Worm (Caenorhabditis elegans) whole organism, young adult: ENCODE results near the gene nstp-5.

Experiments
- B0336.3 ChIP-seq: fragments of 200-800 bp; sonication (Bioruptor generic); IDR thresholded peaks from 2 replicates; pipeline ENCODE4 v1.3.6; 2022; ENCODE audit warnings: missing genetic modification characterization, missing compliant biosample characterization
- F33H1.4 ChIP-seq: fragments of 200-800 bp; sonication (Bioruptor generic); IDR thresholded peaks from 2 replicates; pipeline ENCODE4 v1.3.6; 2022; ENCODE audit warnings: missing genetic modification reagents, missing genetic modification characterization, missing compliant biosample characterization
- F55B11.4 ChIP-seq: sonication (generic microtip); optimal IDR thresholded peaks from 2 replicates; lab custom pipeline; 2016; ENCODE audit warnings: missing compliant biosample characterization, missing genetic modification characterization, borderline replicate concordance; ENCODE audit not compliant: insufficient read depth
- T07F8.4 ChIP-seq: sonication (generic microtip); optimal IDR thresholded peaks from 2 replicates; lab custom pipeline; 2016; ENCODE audit warnings: mild to moderate bottlenecking, missing genetic modification characterization, moderate library complexity, missing compliant biosample characterization
- Y53F4B.3 ChIP-seq: fragments of 200-800 bp; sonication (Bioruptor generic); IDR thresholded peaks from 2 replicates; pipeline ENCODE4 v1.3.6; 2022; ENCODE audit warnings: missing genetic modification reagents, missing genetic modification characterization, missing compliant biosample characterization
- Y79H2A.3 ChIP-seq: fragments of 200-800 bp; sonication (Bioruptor generic); conservative IDR thresholded peaks from 2 replicates; pipeline ENCODE4 v1.3.6; 2022; ENCODE audit warnings: missing genetic modification reagents, missing genetic modification characterization, missing compliant biosample characterization
- Y95B8A.8 ChIP-seq: fragments of 200-800 bp; sonication (Bioruptor generic); IDR thresholded peaks from 2 replicates; pipeline ENCODE4 v1.3.6; 2022; ENCODE audit warnings: missing genetic modification reagents, missing genetic modification characterization, missing compliant biosample characterization
- aptf-3 ChIP-seq: fragments of 200-800 bp; sonication (Bioruptor generic); IDR thresholded peaks from 2 replicates; pipeline ENCODE4 v1.3.6; 2022; ENCODE audit warnings: missing genetic modification characterization, missing compliant biosample characterization
- attf-5 ChIP-seq: fragments of 200-800 bp; sonication (Bioruptor generic); optimal IDR thresholded peaks from 2 replicates; lab custom pipeline; 2018; ENCODE audit warnings: mild to moderate bottlenecking, missing genetic modification characterization, missing compliant biosample characterization
- ccch-3 ChIP-seq: fragments of 200-800 bp; sonication (Bioruptor generic); optimal IDR thresholded peaks from 2 replicates; lab custom pipeline; 2018; ENCODE audit warnings: mild to moderate bottlenecking, missing genetic modification characterization, missing compliant biosample characterization
- cebp-1 ChIP-seq, 2 experiments: fragments of 200-800 bp in 1 of 2; sonication (Bioruptor generic) in 1 of 2; sonication (generic microtip) in 1 of 2; IDR thresholded peaks in 1 of 2; optimal IDR thresholded peaks in 1 of 2; 2 replicates each; pipeline versions ENCODE4 v1.3.6 to Lab custom; 2017 to 2022; ENCODE audit warnings: missing compliant biosample characterization in 2 of 2, missing genetic modification characterization in 2 of 2, mild to moderate bottlenecking in 1 of 2, missing genetic modification reagents in 1 of 2, moderate library complexity in 1 of 2
- ceh-100 ChIP-seq: fragments of 200-800 bp; sonication (Bioruptor generic); IDR thresholded peaks from 2 replicates; pipeline ENCODE4 v1.3.6; 2022; ENCODE audit warnings: missing genetic modification reagents, missing genetic modification characterization, missing compliant biosample characterization
- egl-44 ChIP-seq: fragments of 200-800 bp; sonication (Bioruptor generic); IDR thresholded peaks from 2 replicates; pipeline ENCODE4 v1.3.6; 2022; ENCODE audit warnings: missing genetic modification reagents, missing genetic modification characterization, missing compliant biosample characterization
- ekl-4 ChIP-seq: fragments of 200-800 bp; sonication (Bioruptor generic); IDR thresholded peaks from 2 replicates; pipeline ENCODE4 v1.3.6; 2022; ENCODE audit warnings: missing genetic modification reagents, missing genetic modification characterization, missing compliant biosample characterization
- ets-4 ChIP-seq: fragments of 200-800 bp; sonication (Bioruptor generic); optimal IDR thresholded peaks from 2 replicates; lab custom pipeline; 2018; ENCODE audit warnings: mild to moderate bottlenecking, missing genetic modification characterization, missing compliant biosample characterization
- hlh-12 ChIP-seq: sonication (generic microtip); optimal IDR thresholded peaks from 2 replicates; lab custom pipeline; 2016; ENCODE audit warnings: missing genetic modification characterization, missing compliant biosample characterization
- hsf-1 ChIP-seq: fragments of 200-800 bp; sonication (Bioruptor generic); IDR thresholded peaks from 2 replicates; pipeline ENCODE4 v1.3.6; 2022; ENCODE audit warnings: missing genetic modification reagents, missing genetic modification characterization, missing compliant biosample characterization
- lin-35 ChIP-seq, 3 experiments: fragments of 150-350 bp in 2 of 3; sonication (generic microtip) in 1 of 3; optimal IDR thresholded peaks; 2 replicates each; lab custom pipeline; 2014 to 2018; ENCODE audit warnings: missing biosample characterization in 3 of 3, missing genetic modification characterization in 3 of 3, missing genetic modification reagents in 3 of 3
- mel-28 ChIP-seq: sonication (generic microtip); optimal IDR thresholded peaks from 2 replicates; lab custom pipeline; 2016; ENCODE audit warnings: borderline replicate concordance, mild to moderate bottlenecking, missing genetic modification characterization, missing compliant biosample characterization
- mxl-1 ChIP-seq: sonication (generic microtip); optimal IDR thresholded peaks from 2 replicates; lab custom pipeline; 2016; ENCODE audit warnings: missing genetic modification characterization, missing compliant biosample characterization
- nfya-1 ChIP-seq: sonication (generic microtip); optimal IDR thresholded peaks from 2 replicates; lab custom pipeline; 2017; ENCODE audit warnings: antibody characterized with exemption, missing compliant biosample characterization, missing genetic modification characterization, borderline replicate concordance; ENCODE audit not compliant: insufficient read depth
- nhr-80 ChIP-seq: sonication (generic microtip); optimal IDR thresholded peaks from 2 replicates; lab custom pipeline; 2016; ENCODE audit warnings: missing genetic modification characterization, missing compliant biosample characterization
- pbrm-1 ChIP-seq: fragments of 200-800 bp; sonication (Bioruptor generic); IDR thresholded peaks from 2 replicates; pipeline ENCODE4 v1.3.6; 2022; ENCODE audit warnings: missing genetic modification reagents, missing genetic modification characterization, missing compliant biosample characterization
- sdz-38 ChIP-seq: sonication (generic microtip); optimal IDR thresholded peaks from 2 replicates; lab custom pipeline; 2016; ENCODE audit warnings: missing genotype, missing genetic modification characterization, missing compliant biosample characterization
- snpc-1.1 ChIP-seq: sonication (generic microtip); optimal IDR thresholded peaks from 2 replicates; lab custom pipeline; 2017; ENCODE audit warnings: missing genetic modification characterization, mild to moderate bottlenecking, missing compliant biosample characterization, antibody characterized with exemption, moderate library complexity, missing genotype, missing genetic modification reagents; ENCODE audit not compliant: insufficient read depth
- snpc-4 ChIP-seq, 5 experiments: fragments of 150-350 bp in 1 of 5; sonication (generic microtip) in 4 of 5; optimal IDR thresholded peaks; 2 replicates each; lab custom pipeline; 2014 to 2018; ENCODE audit warnings: missing genetic modification characterization in 5 of 5, missing biosample characterization in 3 of 5, antibody characterized with exemption in 2 of 5, mild to moderate bottlenecking in 2 of 5, missing compliant biosample characterization in 2 of 5, missing genotype in 2 of 5, moderate library complexity in 2 of 5, missing genetic modification reagents in 1 of 5
- sptf-2 ChIP-seq: fragments of 200-800 bp; sonication (Bioruptor generic); optimal IDR thresholded peaks from 2 replicates; lab custom pipeline; 2018; ENCODE audit warnings: mild to moderate bottlenecking, missing genetic modification characterization, missing compliant biosample characterization
- unc-62 ChIP-seq: fragments of 150-350 bp; optimal IDR thresholded peaks from 2 replicates; lab custom pipeline; 2014; ENCODE audit warnings: missing biosample characterization, missing genetic modification reagents, missing genetic modification characterization
- zfh-2 ChIP-seq: fragments of 200-800 bp; sonication (Bioruptor generic); conservative IDR thresholded peaks from 2 replicates; pipeline ENCODE4 v1.3.6; 2022; ENCODE audit warnings: missing genetic modification reagents, missing genetic modification characterization, missing compliant biosample characterization
- ztf-6 ChIP-seq: fragments of 200-800 bp; sonication (Bioruptor generic); IDR thresholded peaks from 2 replicates; pipeline ENCODE4 v1.3.6; 2022; ENCODE audit warnings: missing genetic modification reagents, missing genetic modification characterization, missing compliant biosample characterization

Gene nstp-5

DNA sequence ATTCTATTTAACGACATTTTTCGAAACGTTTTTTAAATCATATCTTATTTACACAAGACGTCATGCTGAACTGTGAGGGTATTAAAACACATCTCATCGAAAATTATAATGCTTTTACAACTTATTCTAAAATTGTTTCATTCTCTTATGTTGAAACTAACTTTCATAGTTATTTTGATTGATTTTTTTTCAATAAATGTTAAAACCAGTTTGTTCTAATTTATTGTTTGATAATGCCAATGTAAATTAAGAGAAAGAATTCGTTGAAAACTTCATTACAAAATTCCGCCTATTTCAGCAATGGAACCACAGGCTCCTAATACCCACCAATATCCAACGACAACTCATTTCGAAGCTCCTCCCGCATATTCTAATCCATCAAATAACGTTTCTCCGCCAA, 39.6 kb downstream of the nstp-5 start, which contains the start of gene K08D8.11:
Gene K08D8.11 (plus strand): TSS at position 301 of the 400 bp plus-strand sequence.
- TF ChIP-seq ccch-3 (no peak), mxl-1 (tag; lab: Kevin White, UChicago) (no peak), ceh-100 (no peak), ztf-6 (GFP tag; lab: Robert Waterston, UW) (no peak), nfya-1 (tag; lab: Kevin White, UChicago) (no peak)

DNA sequence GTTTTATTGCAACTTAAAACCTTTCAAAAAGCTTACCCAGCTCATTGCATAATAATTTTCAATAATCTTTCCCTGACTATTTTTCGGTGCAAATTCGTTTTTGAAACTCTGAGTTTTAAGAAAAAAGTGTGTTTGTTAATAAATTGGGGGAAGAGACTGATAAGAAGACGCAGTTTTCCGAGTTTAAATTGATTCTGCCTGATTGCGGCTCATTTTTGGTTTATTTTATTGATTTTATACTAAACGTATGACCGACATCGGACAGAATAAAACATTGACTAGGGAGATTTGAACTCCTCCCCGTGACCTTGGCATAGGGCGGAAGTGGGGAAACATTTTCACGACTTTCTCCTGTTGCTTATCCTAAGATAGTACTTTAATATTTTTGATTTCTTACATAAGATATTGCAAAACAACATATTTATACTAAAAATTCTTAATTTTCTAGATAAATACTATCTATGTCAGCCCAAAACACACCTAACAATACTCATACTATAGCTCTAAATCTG, 41.1 kb downstream of the nstp-5 start, which contains the start of gene K08D8.7:
Gene K08D8.7 (plus strand): TSS at position 462 of the 512 bp plus-strand sequence.
- no peak for TF ChIP-seq aptf-3
- no peak for TF ChIP-seq T07F8.4
- peak; percentile 21 for TF ChIP-seq nhr-80 (tag; lab: Kevin White, UChicago)
- no peak for TF ChIP-seq hlh-12 (tag; lab: Kevin White, UChicago)
- TF ChIP-seq snpc-4 (GFP tag; optimal IDR thresholded peaks at IDR 0.05; lab: Kevin White, UChicago), result no peak
- no peak for TF ChIP-seq snpc-4 (tag; optimal IDR thresholded peaks at IDR 0.05; lab: Kevin White, UChicago)
- no peak for TF ChIP-seq Y95B8A.8 (GFP tag; lab: Robert Waterston, UW)
- no peak for TF ChIP-seq pbrm-1 (GFP tag; lab: Robert Waterston, UW)
- TF ChIP-seq ets-4 (GFP tag; lab: Kevin White, UChicago), result no peak

DNA sequence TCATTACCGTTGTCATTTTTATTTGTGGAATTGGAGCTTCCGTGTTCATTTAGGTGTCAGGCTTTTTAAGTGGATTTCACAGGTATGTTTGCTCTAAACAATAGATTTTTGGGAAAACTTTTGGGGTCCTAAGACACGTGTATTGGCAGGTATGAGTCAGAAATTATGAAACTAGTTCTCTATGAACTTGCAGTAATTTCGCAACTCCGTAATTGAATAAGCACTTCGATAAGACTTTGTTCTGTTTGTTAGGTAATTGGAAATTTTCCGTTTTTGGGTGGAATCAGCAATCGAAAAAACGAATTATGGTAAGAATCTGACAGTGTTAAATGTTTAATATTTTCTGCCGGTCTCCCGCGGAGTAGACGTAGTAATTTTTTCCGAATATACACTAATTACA, 41.8 kb downstream of the nstp-5 start:
- TF ChIP-seq cebp-1 (GFP tag; IDR thresholded peaks at IDR 0.05; lab: Robert Waterston, UW) (peak; percentile 57; the same call in 1 of the 2 replicates), cebp-1 (tag; optimal IDR thresholded peaks at IDR 0.05; lab: Kevin White, UChicago) (peak; percentile 79), F55B11.4 (tag; lab: Kevin White, UChicago) (no peak)

DNA sequence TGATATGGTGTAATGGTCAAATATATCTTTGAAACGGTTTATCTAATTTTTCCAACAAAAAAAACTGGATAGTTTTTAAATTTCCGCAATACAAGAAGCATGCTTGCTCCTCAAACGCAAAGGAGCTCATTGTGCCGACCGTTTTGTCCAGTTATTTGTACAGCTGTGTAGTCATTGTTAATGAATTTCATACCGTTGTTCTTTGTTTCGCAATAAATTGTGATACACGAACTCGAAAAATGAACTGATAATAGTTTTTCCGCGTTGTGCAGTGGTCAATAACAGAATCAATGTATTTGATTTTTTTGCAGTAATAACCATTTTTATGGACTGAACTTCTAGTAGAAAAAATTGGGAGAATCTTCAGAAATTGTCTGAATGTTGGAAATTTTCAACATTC, 43.5 kb downstream of the nstp-5 start:
- no peak for TF ChIP-seq Y79H2A.3 (GFP tag; lab: Robert Waterston, UW)
- no peak for TF ChIP-seq F33H1.4
- TF ChIP-seq cebp-1 (GFP tag; IDR thresholded peaks at IDR 0.05; lab: Robert Waterston, UW), result no peak
- peak; percentile 37 for TF ChIP-seq cebp-1 (tag; optimal IDR thresholded peaks at IDR 0.05; lab: Kevin White, UChicago)
- no peak for TF ChIP-seq hsf-1 (GFP tag; lab: Robert Waterston, UW)

DNA sequence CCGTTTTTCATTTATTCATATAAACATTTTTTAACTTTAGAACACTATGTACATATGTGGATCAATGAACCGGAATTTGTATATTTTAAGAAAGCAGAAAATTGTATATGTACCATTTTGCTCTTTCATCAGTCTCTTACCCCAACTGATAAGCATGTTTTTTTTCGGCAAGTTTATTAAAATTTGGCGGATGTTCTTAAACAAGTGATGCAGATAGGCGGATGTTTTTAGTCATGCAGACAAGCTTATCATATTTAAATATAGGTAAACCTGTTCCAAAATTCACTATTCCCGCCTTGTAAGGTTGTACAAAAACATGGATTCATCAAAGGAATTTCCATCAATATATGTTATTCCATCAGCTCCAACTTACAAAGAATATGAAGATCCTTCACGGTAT, 44.0 kb downstream of the nstp-5 start, which contains the start of gene K08D8.9:
Gene K08D8.9 (plus strand): TSS at position 301 of the 400 bp plus-strand sequence.
- no peak for TF ChIP-seq Y95B8A.8 (GFP tag; lab: Robert Waterston, UW)
- TF ChIP-seq B0336.3 (GFP tag; lab: Robert Waterston, UW), result no peak
- no peak for TF ChIP-seq unc-62 (GFP tag; lab: Kevin White, UChicago)
- no peak for TF ChIP-seq sptf-2
- TF ChIP-seq ekl-4 (GFP tag; lab: Robert Waterston, UW), result no peak
- no peak for TF ChIP-seq snpc-1.1 (tag; lab: Kevin White, UChicago)
- no peak for TF ChIP-seq sdz-38 (tag; lab: Kevin White, UChicago)
- no peak for TF ChIP-seq Y53F4B.3
- TF ChIP-seq, all 124 proteins: peak for 0

DNA sequence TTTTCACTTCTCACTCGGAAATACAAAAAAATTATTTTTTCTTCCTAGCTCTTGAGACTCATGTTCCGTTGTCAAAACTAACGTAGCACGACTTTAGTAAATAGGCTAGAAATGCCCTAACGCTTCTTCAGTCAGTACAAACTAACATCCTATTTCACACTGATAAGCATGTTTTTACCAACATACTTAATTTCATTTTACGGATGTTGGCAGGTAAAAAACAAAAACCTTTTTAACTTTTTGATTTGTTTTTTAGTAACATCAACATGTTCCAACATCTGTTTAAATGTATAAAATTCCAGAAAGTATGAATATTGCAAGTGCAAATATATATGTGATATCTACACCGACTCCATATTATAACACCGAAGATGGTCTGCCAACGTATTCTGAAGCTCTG, 44.9 kb downstream of the nstp-5 start, which contains the start of gene K08D8.10:
Gene K08D8.10 (plus strand): TSS at position 301 of the 400 bp plus-strand sequence.
- TF ChIP-seq B0336.3 (GFP tag; lab: Robert Waterston, UW) (no peak), zfh-2 (GFP tag; lab: Robert Waterston, UW) (no peak), attf-5 (GFP tag; lab: Kevin White, UChicago) (no peak), egl-44 (GFP tag; lab: Robert Waterston, UW) (no peak), mel-28 (tag; lab: Kevin White, UChicago) (no peak), lin-35 (GFP tag; optimal IDR thresholded peaks at IDR 0.05; lab: Kevin White, UChicago) (no peak)
